Fruit fly (Drosophila melanogaster): Measurements from ENCODE around the gene Rox8.

The Rox8 gene

dm6 chr3R:24047998-24048511, at the start of gene Rox8:
Gene Rox8 (minus strand): TSS chr3R:24048265.
- TF ChIP-seq ss (GFP tag; optimal IDR thresholded peaks at IDR 0.05) (peak; percentile 25 to 33), Lpt (GFP tag; optimal IDR thresholded peaks at IDR 0.05) (no peak), fd59A (GFP tag; optimal IDR thresholded peaks at IDR 0.05) (no peak), Hr38 (GFP tag; optimal IDR thresholded peaks at IDR 0.05) (no peak), Eip78C (GFP tag) (peak; percentile 81), Hr39 (GFP tag; optimal IDR thresholded peaks at IDR 0.05) (peak; percentile 43), CG9139 (GFP tag; optimal IDR thresholded peaks at IDR 0.05) (no peak), Eip75B (GFP tag; optimal IDR thresholded peaks at IDR 0.05) (peak; percentile 49), Met (GFP tag; optimal IDR thresholded peaks at IDR 0.05) (peak; percentile 62), salr (GFP tag; optimal IDR thresholded peaks at IDR 0.05) (no peak), lz (GFP tag; optimal IDR thresholded peaks at IDR 0.05) (peak; percentile 43), CG32006 (GFP tag; optimal IDR thresholded peaks at IDR 0.05) (peak; percentile 14), CG8119 (GFP tag; IDR thresholded peaks at IDR 0.05) (no peak; the same call in 2 of the 3 replicates), CG8632 (GFP tag; optimal IDR thresholded peaks at IDR 0.05) (peak; percentile 12), vri (GFP tag; optimal IDR thresholded peaks at IDR 0.05) (peak; percentile 93), esn (GFP tag; optimal IDR thresholded peaks at IDR 0.05) (peak; percentile 63), fkh (GFP tag; optimal IDR thresholded peaks at IDR 0.05) (peak; percentile 24), eg (GFP tag; IDR thresholded peaks at IDR 0.05) (0 out of 3 replicates have a peak, but pooled peaks have one; percentile 20), Blimp-1 (GFP tag; optimal IDR thresholded peaks at IDR 0.05) (no peak), dsx (GFP tag; optimal IDR thresholded peaks at IDR 0.05; ENCODE audit: poor library complexity, severe bottlenecking) (peak; percentile 39), Hr4 (GFP tag; optimal IDR thresholded peaks at IDR 0.05) (peak; percentile 43), Smox (GFP tag; optimal IDR thresholded peaks at IDR 0.05) (no peak), Sox14 (GFP tag; optimal IDR thresholded peaks at IDR 0.05) (peak; percentile 80), Ets21C (GFP tag; optimal IDR thresholded peaks at IDR 0.05) (peak; percentile 46), acj6 (GFP tag; optimal IDR thresholded peaks at IDR 0.05) (peak; percentile 41), CG8319 (GFP tag; optimal IDR thresholded peaks at IDR 0.05) (peak; percentile 1), Eip93F (GFP tag; optimal IDR thresholded peaks at IDR 0.05) (no peak), CG10631 (GFP tag; optimal IDR thresholded peaks at IDR 0.05) (peak; percentile 11), topi (GFP tag; optimal IDR thresholded peaks at IDR 0.05) (peak; percentile 52), achi (GFP tag; optimal IDR thresholded peaks at IDR 0.05) (peak; percentile 42), net (GFP tag; optimal IDR thresholded peaks at IDR 0.05) (peak; percentile 12), CG34406 (GFP tag; optimal IDR thresholded peaks at IDR 0.05) (peak; percentile 59), Ets96B (tag; optimal IDR thresholded peaks at IDR 0.05) (peak; percentile 12), fd85E (GFP tag; optimal IDR thresholded peaks at IDR 0.05) (no peak), CG6276 (GFP tag; optimal IDR thresholded peaks at IDR 0.05) (peak; percentile 74), CG1621 (tag; optimal IDR thresholded peaks at IDR 0.05) (peak; percentile 17), Gug (GFP tag; IDR thresholded peaks at IDR 0.05) (no peak), CG3919 (GFP tag; optimal IDR thresholded peaks at IDR 0.05) (peak; percentile 45), CG6792 (GFP tag; optimal IDR thresholded peaks at IDR 0.05) (peak; percentile 11), CG31627 (GFP tag; optimal IDR thresholded peaks at IDR 0.05) (peak; percentile 50), CG3032 (tag; optimal IDR thresholded peaks at IDR 0.05) (peak; percentile 44), svp (GFP tag) (peak; percentile 79), CG11762 (GFP tag; optimal IDR thresholded peaks at IDR 0.05; ENCODE audit: insufficient read depth) (no peak), Sox102F (GFP tag; optimal IDR thresholded peaks at IDR 0.05) (peak; percentile 59), CG6163 (GFP tag; IDR thresholded peaks at IDR 0.05) (peak; percentile 23; the same call in 1 of the 3 replicates), cyc (GFP tag; optimal IDR thresholded peaks at IDR 0.05) (peak; percentile 41), CG16779 (tag; optimal IDR thresholded peaks at IDR 0.05) (peak; percentile 31), dac (GFP tag; optimal IDR thresholded peaks at IDR 0.05) (no peak), CG6808 (GFP tag; optimal IDR thresholded peaks at IDR 0.05) (peak; percentile 16), spab (GFP tag; optimal IDR thresholded peaks at IDR 0.05) (no peak)

Data from whole organism, prepupa.